Worm (Caenorhabditis elegans) whole organism, midembryonic: ENCODE data around the gene srj-55.

Source experiments
- T22C8.4 ChIP-seq: fragments of 200-800 bp; sonication (Bioruptor generic); IDR thresholded peaks from 2 replicates; pipeline ENCODE4 v1.3.6; 2022; ENCODE audit warnings: missing genetic modification characterization, missing compliant biosample characterization
- ztf-29 ChIP-seq: fragments of 200-800 bp; sonication (Bioruptor generic); IDR thresholded peaks from 2 replicates; pipeline ENCODE4 v1.3.6; 2022; ENCODE audit warnings: missing genetic modification reagents, missing genetic modification characterization, missing compliant biosample characterization

DNA sequence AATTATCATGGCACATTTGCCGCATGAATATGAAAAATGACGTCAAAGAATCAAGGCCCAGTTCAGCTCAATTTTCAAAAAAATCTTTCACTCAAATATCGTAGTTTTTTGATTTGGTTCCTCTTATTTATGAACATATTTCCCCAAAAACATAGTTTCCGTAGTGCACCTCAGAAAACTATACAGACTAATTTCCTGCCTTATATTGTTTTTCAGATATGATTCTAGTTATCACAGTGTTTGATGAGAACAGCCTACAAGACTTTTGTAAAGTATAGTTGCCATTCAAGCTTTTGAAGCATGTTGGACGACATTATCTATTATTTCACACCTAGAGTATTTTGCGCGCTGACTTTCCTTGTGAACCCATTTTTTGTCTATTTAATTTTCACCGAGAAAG, 25.1 kb downstream of the srj-55 start, which contains the start of gene srj-50:
- TF ChIP-seq ztf-29 (GFP tag; lab: Robert Waterston, UW), result no peak
- no peak for TF ChIP-seq T22C8.4 (GFP tag; lab: Robert Waterston, UW)
